Worm (Caenorhabditis elegans) whole organism, midembryonic: ENCODE results near the gene riok-3.

Experiments
- T22C8.4 ChIP-seq: fragments of 200-800 bp; sonication (Bioruptor generic); IDR thresholded peaks from 2 replicates; pipeline ENCODE4 v1.3.6; 2022; ENCODE audit warnings: missing genetic modification characterization, missing compliant biosample characterization
- cog-1 ChIP-seq: sonication (generic microtip); optimal IDR thresholded peaks from 2 replicates; lab custom pipeline; 2016; ENCODE audit warnings: missing genetic modification characterization, missing compliant biosample characterization
- flt-1 ChIP-seq: fragments of 200-800 bp; sonication (Bioruptor generic); IDR thresholded peaks from 2 replicates; pipeline ENCODE4 v1.3.6; 2022; ENCODE audit warnings: missing genetic modification characterization, missing compliant biosample characterization
- med-1 ChIP-seq: sonication (generic microtip); optimal IDR thresholded peaks from 2 replicates; lab custom pipeline; 2017; ENCODE audit warnings: missing genetic modification characterization, mild to moderate bottlenecking, missing compliant biosample characterization, antibody characterized with exemption, missing genetic modification reagents; ENCODE audit not compliant: insufficient read depth
- tab-1 ChIP-seq: fragments of 200-800 bp; sonication (Bioruptor generic); IDR thresholded peaks from 2 replicates; pipeline ENCODE4 v1.3.6; 2022; ENCODE audit warnings: missing genetic modification characterization, missing compliant biosample characterization
- ztf-23 ChIP-seq: fragments of 200-800 bp; sonication (Bioruptor generic); IDR thresholded peaks from 2 replicates; pipeline ENCODE4 v1.3.6; 2022; ENCODE audit warnings: missing genetic modification reagents, missing genetic modification characterization, missing compliant biosample characterization
- ztf-29 ChIP-seq: fragments of 200-800 bp; sonication (Bioruptor generic); IDR thresholded peaks from 2 replicates; pipeline ENCODE4 v1.3.6; 2022; ENCODE audit warnings: missing genetic modification reagents, missing genetic modification characterization, missing compliant biosample characterization

- TF ChIP-seq flt-1 (GFP tag; lab: Robert Waterston, UW) (no peak), med-1 (GFP tag; lab: Kevin White, UChicago) (no peak), ztf-23 (GFP tag; lab: Robert Waterston, UW) (no peak), cog-1 (tag; lab: Kevin White, UChicago) (no peak), T22C8.4 (GFP tag; lab: Robert Waterston, UW) (no peak), ztf-29 (GFP tag; lab: Robert Waterston, UW) (no peak), tab-1 (GFP tag; lab: Robert Waterston, UW) (no peak)
Measured at ce11 chrIII:9823748-9824147, 18.9 kb upstream of the riok-3 start.
